Worm (Caenorhabditis elegans): ENCODE data around the gene C17C3.1.
A peak's percentile ranks its signal among the peaks of the same experiment; 100 is the strongest.

C17C3.1 gene

ce11 chrII:5543476-5544144 lies 26.8 kb upstream of the C17C3.1 start (continued):
- TF ChIP-seq K09A11.1 (tag; optimal IDR thresholded peaks at IDR 0.05; ENCODE audit: insufficient read depth): peak; percentile 77
- TF ChIP-seq elt-2 (tag; optimal IDR thresholded peaks at IDR 0.05): peak; percentile 97
- TF ChIP-seq mec-3 (tag; optimal IDR thresholded peaks at IDR 0.05; ENCODE audit: borderline replicate concordance): no peak
- TF ChIP-seq ama-1 (optimal IDR thresholded peaks at IDR 0.05): peak; percentile 99
- TF ChIP-seq sox-2 (GFP tag; IDR thresholded peaks at IDR 0.05): peak; percentile 57
- TF ChIP-seq ceh-18 (tag; optimal IDR thresholded peaks at IDR 0.05): peak; percentile 95
- peak; percentile 59 for TF ChIP-seq pax-1 (tag; optimal IDR thresholded peaks at IDR 0.05)
- peak; percentile 66 for TF ChIP-seq ttx-3 (tag; optimal IDR thresholded peaks at IDR 0.05)
- peak; percentile 93 for TF ChIP-seq dve-1 (tag; optimal IDR thresholded peaks at IDR 0.05)
- TF ChIP-seq npax-4 (tag; optimal IDR thresholded peaks at IDR 0.05): peak; percentile 49
- TF ChIP-seq fkh-6 (tag; optimal IDR thresholded peaks at IDR 0.05): peak; percentile 82
- peak; percentile 51 for TF ChIP-seq eyg-1 (tag; optimal IDR thresholded peaks at IDR 0.05)
- TF ChIP-seq hlh-13 (GFP tag; optimal IDR thresholded peaks at IDR 0.05): peak; percentile 64
- peak; percentile 80 for TF ChIP-seq pha-2 (tag; optimal IDR thresholded peaks at IDR 0.05)
- TF ChIP-seq ceh-48 (tag; optimal IDR thresholded peaks at IDR 0.05): peak; percentile 18
- TF ChIP-seq ceh-34 (tag; optimal IDR thresholded peaks at IDR 0.05): peak; percentile 91
- peak; percentile 72 for TF ChIP-seq hlh-8 (tag; optimal IDR thresholded peaks at IDR 0.05)
- peak; percentile 65 for TF ChIP-seq ceh-6 (GFP tag; optimal IDR thresholded peaks at IDR 0.05)
- TF ChIP-seq K02D7.2 (tag; optimal IDR thresholded peaks at IDR 0.05): peak; percentile 71
- peak; percentile 56 for TF ChIP-seq gmeb-2 (tag; optimal IDR thresholded peaks at IDR 0.05)
- TF ChIP-seq sdc-2 (tag; optimal IDR thresholded peaks at IDR 0.05): peak; percentile 36
- peak; percentile 84 for TF ChIP-seq fkh-10 (GFP tag; optimal IDR thresholded peaks at IDR 0.05)
- peak; percentile 71 for TF ChIP-seq unc-86 (tag; optimal IDR thresholded peaks at IDR 0.05)
- peak; percentile 70 for TF ChIP-seq ceh-2 (tag; optimal IDR thresholded peaks at IDR 0.05)
- TF ChIP-seq pha-4 (tag; optimal IDR thresholded peaks at IDR 0.05): no peak
- no peak for TF ChIP-seq pag-3 (tag; optimal IDR thresholded peaks at IDR 0.05; ENCODE audit: borderline replicate concordance)
- TF ChIP-seq ref-2 (tag; optimal IDR thresholded peaks at IDR 0.05): peak; percentile 82
- TF ChIP-seq fax-1 (tag; optimal IDR thresholded peaks at IDR 0.05): peak; percentile 68
- TF ChIP-seq rnt-1 (tag; optimal IDR thresholded peaks at IDR 0.05): peak; percentile 78
- TF ChIP-seq elt-4 (tag; optimal IDR thresholded peaks at IDR 0.05): no peak
- TF ChIP-seq ceh-30 (tag; optimal IDR thresholded peaks at IDR 0.05): peak; percentile 29
- TF ChIP-seq lin-11 (tag; optimal IDR thresholded peaks at IDR 0.05): peak; percentile 68
- TF ChIP-seq ceh-9 (tag; optimal IDR thresholded peaks at IDR 0.05): no peak
- TF ChIP-seq T23F11.4 (GFP tag; optimal IDR thresholded peaks at IDR 0.05): peak; percentile 69
- peak; percentile 75 for TF ChIP-seq nhr-11 (tag; optimal IDR thresholded peaks at IDR 0.05)

DNA sequence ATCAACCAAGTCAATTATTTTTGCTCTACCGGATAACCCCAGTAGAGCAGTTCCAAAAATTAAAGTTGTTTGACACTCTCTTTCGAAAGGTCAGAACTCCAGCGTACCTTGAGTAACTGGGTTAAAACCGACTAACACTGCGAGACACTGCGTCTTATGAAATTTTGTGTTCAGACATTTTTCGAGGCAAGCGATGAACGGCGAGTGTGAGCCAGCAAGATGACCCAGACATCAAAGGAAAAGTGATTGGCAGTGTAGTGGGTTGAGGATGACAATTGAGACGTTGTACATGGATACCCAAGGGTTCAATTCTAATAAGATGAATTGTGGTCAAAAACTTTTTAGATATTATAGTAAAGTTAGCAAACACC lies 26.2 kb upstream of the C17C3.1 start:
- no peak for TF ChIP-seq ceh-22 (tag; optimal IDR thresholded peaks at IDR 0.05)

ce11 chrII:5544764-5545163 lies 25.6 kb upstream of the C17C3.1 start, which contains the start of gene ins-13:
TSS of gene ins-13 (minus strand) at chrII:5544864.
- TF ChIP-seq unc-3 (GFP tag; conservative IDR thresholded peaks at IDR 0.05): no peak
- TF ChIP-seq unc-3 (tag; optimal IDR thresholded peaks at IDR 0.05): no peak
- TF ChIP-seq sdc-2 (tag; optimal IDR thresholded peaks at IDR 0.05): no peak
- no peak for TF ChIP-seq ref-2 (tag; optimal IDR thresholded peaks at IDR 0.05)
- no peak for TF ChIP-seq hlh-13 (GFP tag; optimal IDR thresholded peaks at IDR 0.05)
- no peak for TF ChIP-seq ceh-34 (tag; optimal IDR thresholded peaks at IDR 0.05)
- TF ChIP-seq ceh-30 (tag; optimal IDR thresholded peaks at IDR 0.05): no peak
- no peak for TF ChIP-seq pag-3 (tag; optimal IDR thresholded peaks at IDR 0.05; ENCODE audit: borderline replicate concordance)
- no peak for TF ChIP-seq ama-1 (optimal IDR thresholded peaks at IDR 0.05)
- TF ChIP-seq dmd-4 (tag; optimal IDR thresholded peaks at IDR 0.05; ENCODE audit: borderline replicate concordance): no peak
- TF ChIP-seq tbx-7 (tag; optimal IDR thresholded peaks at IDR 0.05): no peak
- no peak for TF ChIP-seq unc-42 (tag; optimal IDR thresholded peaks at IDR 0.05)
- no peak for TF ChIP-seq odd-2 (tag; optimal IDR thresholded peaks at IDR 0.05)
- no peak for TF ChIP-seq ceh-18 (tag; optimal IDR thresholded peaks at IDR 0.05)
- TF ChIP-seq che-1 (tag; optimal IDR thresholded peaks at IDR 0.05): no peak
- no peak for TF ChIP-seq mec-3 (tag; optimal IDR thresholded peaks at IDR 0.05; ENCODE audit: borderline replicate concordance)
- TF ChIP-seq ceh-14 (tag; optimal IDR thresholded peaks at IDR 0.05): no peak
- no peak for TF ChIP-seq K02D7.2 (tag; optimal IDR thresholded peaks at IDR 0.05)
- no peak for TF ChIP-seq hlh-30 (tag; optimal IDR thresholded peaks at IDR 0.05; ENCODE audit: insufficient read depth)

Data from whole organism, late embryonic.